Fruit fly (Drosophila melanogaster): Measurements from ENCODE around the gene corolla.

The corolla gene

dm6 chrX:17585892-17586291 lies 46.0 kb downstream of the corolla start:
- TF ChIP-seq CG17801 (GFP tag; optimal IDR thresholded peaks at IDR 0.05; ENCODE audit: partially characterized antibody) = no peak

DNA sequence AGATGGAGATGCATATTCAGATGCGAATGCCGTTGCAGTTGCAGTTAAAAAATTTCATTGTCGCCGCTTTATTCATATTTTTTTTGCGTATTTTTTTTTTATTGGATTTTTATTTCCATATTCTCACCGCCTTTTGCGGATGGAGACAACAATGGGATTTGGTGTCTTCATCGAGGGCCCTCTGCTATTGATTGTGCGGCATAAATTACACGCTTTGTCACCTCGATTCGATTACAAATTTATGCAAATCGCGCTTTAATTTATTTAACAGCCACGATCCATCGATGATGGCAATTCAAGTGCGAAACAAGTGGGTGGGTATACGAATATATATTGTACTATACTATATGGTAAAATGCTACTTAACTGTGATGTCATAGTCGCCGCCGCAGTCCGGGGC lies 48.1 kb downstream of the corolla start:
- TF ChIP-seq CG17801 (GFP tag; optimal IDR thresholded peaks at IDR 0.05; ENCODE audit: partially characterized antibody) = no peak

dm6 chrX:17582650-17583049 lies 49.2 kb downstream of the corolla start:
- TF ChIP-seq CG17801 (GFP tag; optimal IDR thresholded peaks at IDR 0.05; ENCODE audit: partially characterized antibody) = no peak

DNA sequence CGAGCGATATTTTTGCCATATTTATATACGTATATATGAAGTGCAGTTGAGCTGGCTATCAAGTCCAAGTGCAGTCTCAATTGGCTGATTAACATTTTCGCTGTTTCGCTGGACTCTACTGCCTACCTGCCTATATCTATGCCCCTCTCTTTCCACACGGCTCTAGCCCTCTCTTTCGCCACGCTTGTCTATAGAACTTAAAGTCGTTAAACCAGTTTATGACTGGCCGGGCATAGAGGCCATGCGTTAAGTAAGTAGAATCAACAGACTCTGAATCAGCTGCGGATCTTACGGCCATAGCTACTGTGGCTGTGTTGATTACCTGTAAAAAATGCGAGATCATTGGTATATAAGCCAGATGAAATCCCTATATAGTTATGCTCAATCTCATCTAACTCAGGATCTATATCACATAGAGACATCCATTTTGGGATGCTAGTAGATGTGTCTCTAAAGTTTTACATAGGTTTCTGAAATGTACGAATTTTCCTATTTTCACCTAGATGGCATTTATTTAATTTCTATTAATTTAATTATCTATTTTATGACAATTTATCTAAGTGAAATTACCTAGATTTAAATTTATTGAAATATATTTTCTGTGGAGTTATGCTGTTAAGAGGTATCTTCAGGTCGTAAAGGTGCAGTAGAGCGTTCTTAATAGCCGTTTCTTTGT lies 50.1 kb downstream of the corolla start:
- no peak for TF ChIP-seq CG17801 (GFP tag; optimal IDR thresholded peaks at IDR 0.05; ENCODE audit: partially characterized antibody)

DNA sequence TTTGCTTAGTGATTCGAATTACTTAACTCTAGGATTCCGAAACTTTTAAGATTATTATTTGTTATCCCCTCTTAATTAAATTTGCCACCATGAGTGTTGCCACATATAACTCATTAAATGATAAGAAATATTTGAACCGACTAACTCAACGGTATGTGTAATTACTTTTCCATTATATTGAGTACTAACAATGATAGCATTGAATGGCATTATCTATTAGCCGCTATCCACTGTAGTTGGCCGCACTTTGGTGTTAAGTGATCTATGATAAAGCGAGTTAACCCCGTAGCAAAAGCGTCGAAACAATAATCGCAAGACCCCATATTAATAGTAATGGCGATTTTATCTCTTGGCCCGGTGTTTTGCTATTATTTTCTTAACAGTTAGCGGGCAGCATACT lies 50.9 kb downstream of the corolla start:
- no peak for TF ChIP-seq CG17801 (GFP tag; optimal IDR thresholded peaks at IDR 0.05; ENCODE audit: partially characterized antibody)

Data from ovary, adult (tissue).